Fruit fly (Drosophila melanogaster) whole organism, adult: ENCODE measurements around the gene pes.
A peak's percentile ranks its signal among the peaks of the same experiment; 100 is the strongest.

Experiments used
- CG11617 ChIP-seq: fragments of 200-800 bp; sonication (Bioruptor generic); optimal IDR thresholded peaks from 2 replicates; lab custom pipeline; 2017; ENCODE audit warnings: mild to moderate bottlenecking, missing biosample characterization, missing genetic modification reagents, missing genetic modification characterization
- CG12768 ChIP-seq: fragments of 200-800 bp; sonication (Bioruptor generic); optimal IDR thresholded peaks from 2 replicates; lab custom pipeline; 2017; ENCODE audit warnings: missing biosample characterization, missing genetic modification characterization, mild to moderate bottlenecking, moderate library complexity, missing genetic modification reagents
- CG14711 ChIP-seq: fragments of 200-800 bp; sonication (Bioruptor generic); optimal IDR thresholded peaks from 2 replicates; lab custom pipeline; 2018; ENCODE audit warnings: missing biosample characterization, mild to moderate bottlenecking, missing genetic modification characterization, moderate library complexity
- CG1620 ChIP-seq: fragments of 200-800 bp; sonication (Bioruptor generic); optimal IDR thresholded peaks from 2 replicates; lab custom pipeline; 2016; ENCODE audit warnings: missing biosample characterization, missing genetic modification characterization
- CG33017 ChIP-seq: fragments of 200-800 bp; sonication (Bioruptor generic); optimal IDR thresholded peaks from 2 replicates; lab custom pipeline; 2018; ENCODE audit warnings: missing biosample characterization, mild to moderate bottlenecking, missing genetic modification characterization, moderate library complexity
- CG5204 ChIP-seq: fragments of 200-800 bp; sonication (Bioruptor generic); optimal IDR thresholded peaks from 2 replicates; lab custom pipeline; 2016; ENCODE audit warnings: missing biosample characterization, missing genetic modification characterization
- CG7045 ChIP-seq: fragments of 200-800 bp; sonication (Bioruptor generic); optimal IDR thresholded peaks from 2 replicates; lab custom pipeline; 2017; ENCODE audit warnings: missing biosample characterization, mild to moderate bottlenecking, missing genetic modification characterization
- CG7101 ChIP-seq: fragments of 200-800 bp; sonication (Bioruptor generic); optimal IDR thresholded peaks from 2 replicates; lab custom pipeline; 2018; ENCODE audit warnings: missing biosample characterization, mild to moderate bottlenecking, missing genetic modification characterization, moderate library complexity
- Clk ChIP-seq: fragments of 200-800 bp; sonication (Bioruptor generic); optimal IDR thresholded peaks from 2 replicates; lab custom pipeline; 2017; ENCODE audit warnings: missing biosample characterization, missing genetic modification characterization
- Crg-1 ChIP-seq: fragments of 200-800 bp; sonication (Bioruptor generic); optimal IDR thresholded peaks from 2 replicates; lab custom pipeline; 2016; ENCODE audit warnings: missing biosample characterization, missing genetic modification characterization
- Hr96 ChIP-seq: fragments of 200-800 bp; sonication (Bioruptor generic); optimal IDR thresholded peaks from 2 replicates; lab custom pipeline; 2016; ENCODE audit warnings: missing biosample characterization, missing genetic modification characterization
- Mnt ChIP-seq: fragments of 200-800 bp; sonication (Bioruptor generic); optimal IDR thresholded peaks from 2 replicates; lab custom pipeline; 2016; ENCODE audit warnings: missing biosample characterization, mild to moderate bottlenecking, missing genetic modification characterization
- bab1 ChIP-seq: fragments of 200-800 bp; sonication (Bioruptor generic); optimal IDR thresholded peaks from 3 replicates; lab custom pipeline; 2019; ENCODE audit warnings: missing biosample characterization, mild to moderate bottlenecking, missing genetic modification characterization, moderate library complexity
- cic ChIP-seq: fragments of 200-800 bp; sonication (Bioruptor generic); optimal IDR thresholded peaks from 2 replicates; lab custom pipeline; 2017; ENCODE audit warnings: missing biosample characterization, mild to moderate bottlenecking, missing genetic modification characterization, moderate library complexity
- cnc ChIP-seq, 2 experiments: fragments of >200 bp; optimal IDR thresholded peaks; 2 replicates each; lab custom pipeline; 2017
- kay ChIP-seq: fragments of 200-800 bp; sonication (Bioruptor generic); peaks from one replicate; lab custom pipeline; 2016; ENCODE audit warnings: missing biosample characterization, missing genetic modification characterization, borderline replicate concordance
- ovo ChIP-seq: fragments of 200-800 bp; sonication (Bioruptor generic); optimal IDR thresholded peaks from 2 replicates; lab custom pipeline; 2016; ENCODE audit warnings: missing biosample characterization, missing genetic modification characterization
- pad ChIP-seq: fragments of 200-800 bp; sonication (Bioruptor generic); optimal IDR thresholded peaks from 3 replicates; lab custom pipeline; 2017; ENCODE audit warnings: missing biosample characterization, missing genetic modification characterization, mild to moderate bottlenecking, moderate library complexity, missing genetic modification reagents
- tj ChIP-seq: fragments of 200-800 bp; sonication (Bioruptor generic); optimal IDR thresholded peaks from 3 replicates; lab custom pipeline; 2017; ENCODE audit warnings: missing biosample characterization, mild to moderate bottlenecking, missing genetic modification characterization, moderate library complexity
- toe ChIP-seq: fragments of 200-800 bp; sonication (Bioruptor generic); optimal IDR thresholded peaks from 2 replicates; lab custom pipeline; 2016; ENCODE audit warnings: missing biosample characterization, missing genetic modification characterization

Gene pes

dm6 chr2L:7992654-7993053 lies 1.3 kb downstream of the pes start:
- peak; percentile 96 for TF ChIP-seq tj (GFP tag; lab: Kevin White, UChicago)
- no peak for TF ChIP-seq cic (GFP tag; lab: Kevin White, UChicago)
- no peak for TF ChIP-seq CG1620 (GFP tag; lab: Kevin White, UChicago)
- TF ChIP-seq kay (GFP tag; lab: Kevin White, UChicago), result peak; percentile 90
- no peak for TF ChIP-seq pad (GFP tag; lab: Kevin White, UChicago)

dm6 chr2L:7991951-7992350 lies 2.0 kb downstream of the pes start:
- TF ChIP-seq tj (GFP tag; lab: Kevin White, UChicago), result no peak
- no peak for TF ChIP-seq kay (GFP tag; lab: Kevin White, UChicago)
- no peak for TF ChIP-seq CG5204
- no peak for TF ChIP-seq toe (GFP tag; lab: Kevin White, UChicago)
- TF ChIP-seq cic (GFP tag; lab: Kevin White, UChicago), result no peak
- TF ChIP-seq CG11617 (GFP tag; lab: Kevin White, UChicago), result no peak
- no peak for TF ChIP-seq Crg-1 (GFP tag; lab: Kevin White, UChicago)
- TF ChIP-seq CG33017 (tag; lab: Kevin White, UChicago), result peak; percentile 71
- peak; percentile 33 for TF ChIP-seq bab1 (GFP tag; lab: Kevin White, UChicago)
- TF ChIP-seq CG1620 (GFP tag; lab: Kevin White, UChicago), result no peak
- no peak for TF ChIP-seq Mnt (GFP tag; lab: Kevin White, UChicago)
- no peak for TF ChIP-seq Hr96 (GFP tag; lab: Kevin White, UChicago)
- TF ChIP-seq CG14711 (tag; lab: Kevin White, UChicago), result peak; percentile 51
- no peak for TF ChIP-seq cnc (optimal IDR thresholded peaks at IDR 0.05; lab: Kevin White, UChicago)
- no peak for TF ChIP-seq CG12768 (GFP tag; lab: Kevin White, UChicago)
- TF ChIP-seq Clk, result no peak
- TF ChIP-seq pad (GFP tag; lab: Kevin White, UChicago), result no peak
- peak; percentile 74 for TF ChIP-seq CG7101 (tag; lab: Kevin White, UChicago)
- no peak for TF ChIP-seq CG7045 (GFP tag; lab: Kevin White, UChicago)
- no peak for TF ChIP-seq ovo (GFP tag; lab: Kevin White, UChicago)

dm6 chr2L:7991391-7991876 lies 2.5 kb downstream of the pes start:
- TF ChIP-seq bab1 (GFP tag; lab: Kevin White, UChicago), result no peak
- peak; percentile 61 for TF ChIP-seq Mnt (GFP tag; lab: Kevin White, UChicago)
- no peak for TF ChIP-seq tj (GFP tag; lab: Kevin White, UChicago)
- TF ChIP-seq Crg-1 (GFP tag; lab: Kevin White, UChicago), result no peak
- no peak for TF ChIP-seq kay (GFP tag; lab: Kevin White, UChicago)
- TF ChIP-seq Hr96 (GFP tag; lab: Kevin White, UChicago), result no peak
- TF ChIP-seq CG33017 (tag; lab: Kevin White, UChicago), result no peak
- no peak for TF ChIP-seq CG12768 (GFP tag; lab: Kevin White, UChicago)
- no peak for TF ChIP-seq toe (GFP tag; lab: Kevin White, UChicago)
- TF ChIP-seq pad (GFP tag; lab: Kevin White, UChicago), result no peak
- TF ChIP-seq CG1620 (GFP tag; lab: Kevin White, UChicago), result no peak
- peak; percentile 80 for TF ChIP-seq ovo (GFP tag; lab: Kevin White, UChicago)
- TF ChIP-seq Clk, result no peak
- no peak for TF ChIP-seq CG7045 (GFP tag; lab: Kevin White, UChicago)
- peak; percentile 27 for TF ChIP-seq cic (GFP tag; lab: Kevin White, UChicago)
- no peak for TF ChIP-seq CG5204
- no peak for TF ChIP-seq cnc (optimal IDR thresholded peaks at IDR 0.05; lab: Kevin White, UChicago)

- TF ChIP-seq cnc (optimal IDR thresholded peaks at IDR 0.05; lab: Kevin White, UChicago), result peak in 1 of 2 experiments; percentile 62
- no peak for TF ChIP-seq CG14711 (tag; lab: Kevin White, UChicago)
These were observed 3.3 kb downstream of the pes start for dm6 chr2L:7990720-7991119.

dm6 chr2L:7989868-7990267 lies 4.1 kb downstream of the pes start:
- peak; percentile 62 for TF ChIP-seq cic (GFP tag; lab: Kevin White, UChicago)
- no peak for TF ChIP-seq cnc (optimal IDR thresholded peaks at IDR 0.05; lab: Kevin White, UChicago)
- no peak for TF ChIP-seq CG5204
- TF ChIP-seq CG1620 (GFP tag; lab: Kevin White, UChicago), result no peak
- no peak for TF ChIP-seq ovo (GFP tag; lab: Kevin White, UChicago)
- TF ChIP-seq Clk, result no peak
- no peak for TF ChIP-seq CG33017 (tag; lab: Kevin White, UChicago)
- TF ChIP-seq CG7101 (tag; lab: Kevin White, UChicago), result peak; percentile 20
- peak; percentile 1 for TF ChIP-seq Mnt (GFP tag; lab: Kevin White, UChicago)

dm6 chr2L:7986210-7986609 lies 7.8 kb downstream of the pes start:
- no peak for TF ChIP-seq kay (GFP tag; lab: Kevin White, UChicago)
- TF ChIP-seq Hr96 (GFP tag; lab: Kevin White, UChicago), result no peak

dm6 chr2L:7984889-7985514 lies 9.0 kb downstream of the pes start:
- TF ChIP-seq CG14711 (tag; lab: Kevin White, UChicago) (peak; percentile 2), Mnt (GFP tag; lab: Kevin White, UChicago) (peak; percentile 55), CG11617 (GFP tag; lab: Kevin White, UChicago) (peak; percentile 29), tj (GFP tag; lab: Kevin White, UChicago) (peak; percentile 27), CG1620 (GFP tag; lab: Kevin White, UChicago) (no peak), Hr96 (GFP tag; lab: Kevin White, UChicago) (peak; percentile 1), toe (GFP tag; lab: Kevin White, UChicago) (no peak), CG5204 (no peak), Crg-1 (GFP tag; lab: Kevin White, UChicago) (peak; percentile 24), kay (GFP tag; lab: Kevin White, UChicago) (no peak), cic (GFP tag; lab: Kevin White, UChicago) (peak; percentile 62), CG33017 (tag; lab: Kevin White, UChicago) (no peak)
